Worm (Caenorhabditis elegans): Measurements from ENCODE around the gene mlt-8.

DNA sequence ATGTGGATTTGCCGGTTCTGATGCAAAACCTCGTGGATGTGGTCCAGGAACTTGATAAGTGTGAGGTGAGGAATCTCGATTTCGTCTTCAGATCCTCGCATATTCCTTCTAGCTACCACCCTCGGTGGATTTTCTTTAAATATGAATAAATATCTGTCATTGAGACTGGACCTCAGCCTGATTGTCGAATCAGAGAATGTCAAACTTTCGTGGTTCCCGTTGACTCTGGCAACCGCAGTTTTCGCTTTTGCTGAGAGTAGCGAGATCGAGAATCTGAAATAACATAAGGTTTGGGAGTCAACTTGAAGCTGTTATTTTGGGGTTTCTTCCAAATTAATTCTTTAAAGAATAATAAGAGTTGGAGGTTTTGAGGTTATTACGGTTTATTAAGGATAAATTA is 10.7 kb upstream of the mlt-8 start, which contains the start of gene fbxb-14:
- TF ChIP-seq ceh-6 (GFP tag; optimal IDR thresholded peaks at IDR 0.05) (no peak), nhr-232 (tag; optimal IDR thresholded peaks at IDR 0.05) (no peak), ama-1 (optimal IDR thresholded peaks at IDR 0.05) (no peak)

Measured in whole organism, late embryonic.